Worm (Caenorhabditis elegans): ENCODE results near the gene C10E2.5.

Gene C10E2.5

ce11 chrX:16796826-16797225, 42.5 kb upstream of the C10E2.5 start (continued):
- no peak for TF ChIP-seq pqm-1 (tag; optimal IDR thresholded peaks at IDR 0.05)
- TF ChIP-seq jun-1 (tag; optimal IDR thresholded peaks at IDR 0.05): peak; percentile 81
- peak; percentile 66 to 80 for TF ChIP-seq efl-1 (optimal IDR thresholded peaks at IDR 0.05)
- TF ChIP-seq efl-1 (GFP tag; optimal IDR thresholded peaks at IDR 0.05 in 1 of 2): peak; percentile 33 to 87
- TF ChIP-seq C34B4.2 (tag; optimal IDR thresholded peaks at IDR 0.05): no peak
- TF ChIP-seq nhr-84 (tag; optimal IDR thresholded peaks at IDR 0.05): no peak
- peak; percentile 90 for TF ChIP-seq unc-130 (tag; optimal IDR thresholded peaks at IDR 0.05)
- TF ChIP-seq ceh-88 (GFP tag; IDR thresholded peaks at IDR 0.05): peak; percentile 84
- peak; percentile 98 for TF ChIP-seq fkh-10 (GFP tag; optimal IDR thresholded peaks at IDR 0.05)
- TF ChIP-seq nhr-28 (tag; optimal IDR thresholded peaks at IDR 0.05): no peak
- peak; percentile 85 for TF ChIP-seq nhr-11 (tag; optimal IDR thresholded peaks at IDR 0.05)
- TF ChIP-seq efl-3 (GFP tag; optimal IDR thresholded peaks at IDR 0.05): no peak
- TF ChIP-seq ceh-8 (GFP tag; optimal IDR thresholded peaks at IDR 0.05): peak; percentile 78
- no peak for TF ChIP-seq alr-1 (tag; optimal IDR thresholded peaks at IDR 0.05; ENCODE audit: borderline replicate concordance)
- TF ChIP-seq mep-1 (tag; optimal IDR thresholded peaks at IDR 0.05): peak; percentile 92
- no peak for TF ChIP-seq hlh-4 (tag; optimal IDR thresholded peaks at IDR 0.05)
- TF ChIP-seq snu-23 (GFP tag; optimal IDR thresholded peaks at IDR 0.05): peak; percentile 97
- peak; percentile 59 to 65 (median 61) for TF ChIP-seq dpl-1 (GFP tag; optimal IDR thresholded peaks at IDR 0.05)
- no peak for TF ChIP-seq hlh-17 (GFP tag; optimal IDR thresholded peaks at IDR 0.05; ENCODE audit: borderline replicate concordance)
- TF ChIP-seq nhr-19 (GFP tag; conservative IDR thresholded peaks at IDR 0.05): peak; percentile 91
- TF ChIP-seq ama-1 (optimal IDR thresholded peaks at IDR 0.05): peak; percentile 34
- TF ChIP-seq hpl-2 (GFP tag; optimal IDR thresholded peaks at IDR 0.05): peak; percentile 80
- TF ChIP-seq nhr-237 (tag; optimal IDR thresholded peaks at IDR 0.05): peak; percentile 66
- peak; percentile 91 for TF ChIP-seq nhr-47 (tag; optimal IDR thresholded peaks at IDR 0.05)
- TF ChIP-seq F16B12.6 (tag; optimal IDR thresholded peaks at IDR 0.05): no peak
- TF ChIP-seq aly-2 (tag; optimal IDR thresholded peaks at IDR 0.05): no peak
- TF ChIP-seq C04F5.9 (tag; optimal IDR thresholded peaks at IDR 0.05): no peak
- TF ChIP-seq unc-98 (GFP tag; IDR thresholded peaks at IDR 0.05): peak; percentile 36; the same call in 1 of the 2 replicates
- TF ChIP-seq ztf-4 (tag; optimal IDR thresholded peaks at IDR 0.05): peak; percentile 93
- no peak for TF ChIP-seq nhr-76 (tag; optimal IDR thresholded peaks at IDR 0.05)
- TF ChIP-seq aha-1 (tag; optimal IDR thresholded peaks at IDR 0.05): peak; percentile 11
- TF ChIP-seq unc-62 (GFP tag; optimal IDR thresholded peaks at IDR 0.05): no peak
- peak; percentile 72 to 86 (median 81) for TF ChIP-seq ceh-82 (tag; optimal IDR thresholded peaks at IDR 0.05)
- peak; percentile 86 for TF ChIP-seq rnt-1 (tag; optimal IDR thresholded peaks at IDR 0.05)
- TF ChIP-seq skn-1 (tag; optimal IDR thresholded peaks at IDR 0.05): peak; percentile 79
- TF ChIP-seq nhr-20 (tag; optimal IDR thresholded peaks at IDR 0.05): peak; percentile 98
- no peak for TF ChIP-seq ets-5 (GFP tag; IDR thresholded peaks at IDR 0.05)
- TF ChIP-seq nhr-85 (tag): peak; percentile 96
- peak; percentile 68 for TF ChIP-seq isw-1 (GFP tag; IDR thresholded peaks at IDR 0.05)
- TF ChIP-seq tbx-2 (tag; optimal IDR thresholded peaks at IDR 0.05): peak; percentile 95
- TF ChIP-seq ceh-90 (tag; optimal IDR thresholded peaks at IDR 0.05): no peak
- peak; percentile 100 for TF ChIP-seq lin-14 (GFP tag; optimal IDR thresholded peaks at IDR 0.05)
- TF ChIP-seq dsc-1 (tag; optimal IDR thresholded peaks at IDR 0.05): peak; percentile 86
- TF ChIP-seq lir-3 (tag; optimal IDR thresholded peaks at IDR 0.05; ENCODE audit: poor library complexity): peak; percentile 69
- TF ChIP-seq irx-1 (tag; optimal IDR thresholded peaks at IDR 0.05): peak; percentile 74
- peak; percentile 55 to 99 for TF ChIP-seq mdl-1 (tag; optimal IDR thresholded peaks at IDR 0.05)
- TF ChIP-seq elt-2 (tag; optimal IDR thresholded peaks at IDR 0.05): peak; percentile 66
- peak; percentile 88 for TF ChIP-seq mef-2 (tag; optimal IDR thresholded peaks at IDR 0.05)
- TF ChIP-seq nhr-90 (tag; optimal IDR thresholded peaks at IDR 0.05; ENCODE audit: poor library complexity): peak; percentile 89
- peak; percentile 98 for TF ChIP-seq fkh-8 (tag; optimal IDR thresholded peaks at IDR 0.05)
